Worm (Caenorhabditis elegans) whole organism, L4 larva: ENCODE measurements around the gene F42C5.6.

Experiments used
- F26F4.8 ChIP-seq: fragments of 200-800 bp; sonication (Bioruptor generic); conservative IDR thresholded peaks from 2 replicates; pipeline ENCODE4 v1.3.6; 2022; ENCODE audit warnings: missing genetic modification characterization, missing compliant biosample characterization
- Y48G9A.11 ChIP-seq: fragments of 200-800 bp; sonication (Bioruptor generic); IDR thresholded peaks from 2 replicates; pipeline ENCODE4 v1.3.6; 2022; ENCODE audit warnings: missing genetic modification reagents, missing genetic modification characterization, missing compliant biosample characterization
- ZK337.2 ChIP-seq: fragments of 200-800 bp; sonication (Bioruptor generic); IDR thresholded peaks from 2 replicates; pipeline ENCODE4 v1.3.6; 2022; ENCODE audit warnings: missing genetic modification reagents, missing genetic modification characterization, missing compliant biosample characterization
- aha-1 ChIP-seq: fragments of 150-350 bp; peaks from one replicate; lab custom pipeline; 2014; ENCODE audit warnings: missing biosample characterization, missing genetic modification characterization
- aly-2 ChIP-seq: sonication (generic microtip); optimal IDR thresholded peaks from 2 replicates; lab custom pipeline; 2018; ENCODE audit warnings: missing biosample characterization, missing genetic modification characterization
- arid-1 ChIP-seq: fragments of 200-800 bp; sonication (Bioruptor generic); conservative IDR thresholded peaks from 2 replicates; pipeline ENCODE4 v1.3.6; 2022; ENCODE audit warnings: missing genetic modification reagents, missing genetic modification characterization, missing compliant biosample characterization
- attf-4 ChIP-seq: sonication (generic microtip); optimal IDR thresholded peaks from 3 replicates; lab custom pipeline; 2017; ENCODE audit warnings: missing biosample characterization, missing genetic modification characterization
- ceh-32 ChIP-seq: sonication (generic microtip); optimal IDR thresholded peaks from 2 replicates; lab custom pipeline; 2016; ENCODE audit warnings: mild to moderate bottlenecking, missing genetic modification characterization, missing compliant biosample characterization; ENCODE audit not compliant: poor library complexity
- ceh-82 ChIP-seq: sonication (generic microtip); optimal IDR thresholded peaks from 2 replicates; lab custom pipeline; 2017; ENCODE audit warnings: missing biosample characterization, missing genetic modification characterization
- daf-12 ChIP-seq: fragments of 150-350 bp; optimal IDR thresholded peaks from 2 replicates; lab custom pipeline; 2014; ENCODE audit warnings: missing biosample characterization, missing genetic modification reagents, missing genetic modification characterization
- dmd-6 ChIP-seq: fragments of 200-800 bp; sonication (Bioruptor generic); IDR thresholded peaks from 2 replicates; pipeline ENCODE4 v1.3.6; 2022; ENCODE audit warnings: missing genetic modification reagents, missing genetic modification characterization, missing compliant biosample characterization
- dmd-8 ChIP-seq: fragments of 200-800 bp; sonication (Bioruptor generic); IDR thresholded peaks from 2 replicates; pipeline ENCODE4 v1.3.6; 2022; ENCODE audit warnings: missing genetic modification characterization, missing compliant biosample characterization
- egl-27 ChIP-seq: sonication (generic microtip); optimal IDR thresholded peaks from 3 replicates; lab custom pipeline; 2017; ENCODE audit warnings: missing biosample characterization, missing genetic modification reagents, missing genetic modification characterization
- egl-43 ChIP-seq: fragments of 200-800 bp; sonication (Bioruptor generic); IDR thresholded peaks from 2 replicates; pipeline ENCODE4 v1.3.6; 2022; ENCODE audit warnings: missing genetic modification reagents, missing genetic modification characterization, missing compliant biosample characterization
- fos-1 ChIP-seq: fragments of 150-350 bp; optimal IDR thresholded peaks from 2 replicates; lab custom pipeline; 2014; ENCODE audit warnings: missing biosample characterization, missing genetic modification characterization
- gei-8 ChIP-seq: fragments of 200-800 bp; sonication (Bioruptor generic); optimal IDR thresholded peaks from 2 replicates; lab custom pipeline; 2018; ENCODE audit warnings: mild to moderate bottlenecking, missing genetic modification characterization, missing compliant biosample characterization
- hlh-11 ChIP-seq: fragments of 200-800 bp; sonication (Bioruptor generic); optimal IDR thresholded peaks from 2 replicates; lab custom pipeline; 2018; ENCODE audit warnings: mild to moderate bottlenecking, missing genetic modification characterization, missing compliant biosample characterization
- jun-1 ChIP-seq: fragments of 150-350 bp; optimal IDR thresholded peaks from 2 replicates; lab custom pipeline; 2014; ENCODE audit warnings: missing biosample characterization, missing genetic modification reagents, missing genetic modification characterization
- lim-7 ChIP-seq: fragments of 200-800 bp; sonication (Bioruptor generic); IDR thresholded peaks from 2 replicates; pipeline ENCODE4 v1.3.6; 2022; ENCODE audit warnings: missing genetic modification characterization, missing compliant biosample characterization
- lin-1 ChIP-seq: fragments of 200-800 bp; sonication (Bioruptor generic); IDR thresholded peaks from 2 replicates; pipeline ENCODE4 v1.3.6; 2022; ENCODE audit warnings: missing genetic modification reagents, missing genetic modification characterization, missing compliant biosample characterization
- lsy-2 ChIP-seq, 2 experiments: fragments of 150-350 bp in 1 of 2; sonication (generic microtip) in 1 of 2; optimal IDR thresholded peaks; 2 replicates each; lab custom pipeline; 2014 to 2017; ENCODE audit warnings: missing biosample characterization in 2 of 2, missing genetic modification characterization in 2 of 2
- mdl-1 ChIP-seq, 2 experiments: fragments of 150-350 bp in 1 of 2; sonication (generic microtip) in 1 of 2; optimal IDR thresholded peaks; 2 replicates each; lab custom pipeline; 2014 to 2017; ENCODE audit warnings: missing biosample characterization in 2 of 2, missing genetic modification characterization in 2 of 2
- mdt-29 ChIP-seq: fragments of 200-800 bp; sonication (Bioruptor generic); IDR thresholded peaks from 2 replicates; pipeline ENCODE4 v1.3.6; 2022; ENCODE audit warnings: missing genetic modification reagents, missing genetic modification characterization, missing compliant biosample characterization
- nhr-28 ChIP-seq: fragments of 150-350 bp; optimal IDR thresholded peaks from 2 replicates; lab custom pipeline; 2014; ENCODE audit warnings: missing biosample characterization, missing genetic modification characterization
- nhr-41 ChIP-seq: fragments of 200-800 bp; sonication (Bioruptor generic); IDR thresholded peaks from 2 replicates; pipeline ENCODE4 v1.3.6; 2022; ENCODE audit warnings: missing genetic modification reagents, missing genetic modification characterization, missing compliant biosample characterization
- nhr-48 ChIP-seq: sonication (generic microtip); optimal IDR thresholded peaks from 2 replicates; lab custom pipeline; 2016; ENCODE audit warnings: mild to moderate bottlenecking, missing genetic modification characterization, missing compliant biosample characterization
- nhr-76 ChIP-seq: fragments of 150-350 bp; optimal IDR thresholded peaks from 2 replicates; lab custom pipeline; 2014; ENCODE audit warnings: missing biosample characterization, missing genetic modification characterization
- pha-4 ChIP-seq, 2 experiments: fragments of 150-350 bp in 1 of 2; fragments of 200-800 bp in 1 of 2; sonication (Bioruptor generic) in 1 of 2; IDR thresholded peaks in 1 of 2; optimal IDR thresholded peaks in 1 of 2; 2 replicates each; pipeline versions ENCODE4 v1.3.6 to Lab custom; 2014 to 2022; ENCODE audit warnings: missing genetic modification characterization in 2 of 2, missing genetic modification reagents in 2 of 2, missing biosample characterization in 1 of 2, missing compliant biosample characterization in 1 of 2
- php-3 ChIP-seq: fragments of 200-800 bp; sonication (Bioruptor generic); IDR thresholded peaks from 2 replicates; pipeline ENCODE4 v1.3.6; 2022; ENCODE audit warnings: missing genetic modification reagents, missing genetic modification characterization, missing compliant biosample characterization
- pqm-1 ChIP-seq: sonication (generic microtip); optimal IDR thresholded peaks from 2 replicates; lab custom pipeline; 2017; ENCODE audit warnings: missing biosample characterization, missing genetic modification characterization
- rbr-2 ChIP-seq: sonication (generic microtip); optimal IDR thresholded peaks from 2 replicates; lab custom pipeline; 2016; ENCODE audit warnings: missing genotype, missing genetic modification characterization, missing compliant biosample characterization
- sdz-12 ChIP-seq: fragments of 200-800 bp; sonication (Bioruptor generic); optimal IDR thresholded peaks from 2 replicates; lab custom pipeline; 2018; ENCODE audit warnings: mild to moderate bottlenecking, missing genetic modification characterization, missing compliant biosample characterization
- set-16 ChIP-seq: fragments of 200-800 bp; sonication (Bioruptor generic); IDR thresholded peaks from 2 replicates; pipeline ENCODE4 v1.3.6; 2022; ENCODE audit warnings: missing genetic modification reagents, missing genetic modification characterization, missing compliant biosample characterization
- unc-130 ChIP-seq: sonication (generic microtip); optimal IDR thresholded peaks from 2 replicates; lab custom pipeline; 2016; ENCODE audit warnings: missing genetic modification reagents, missing genetic modification characterization, missing compliant biosample characterization
- unc-62 ChIP-seq, 3 experiments: fragments of 150-350 bp in 1 of 3; sonication (generic microtip); optimal IDR thresholded peaks in 2 of 3; peaks in 1 of 3; 1 replicate in 1 of 3; 2 replicates in 2 of 3; lab custom pipeline; 2014 to 2017; ENCODE audit warnings: missing biosample characterization in 3 of 3, missing genetic modification characterization in 3 of 3, missing genetic modification reagents in 3 of 3, missing genotype in 1 of 3
- zip-2 ChIP-seq: fragments of 150-350 bp; optimal IDR thresholded peaks from 2 replicates; lab custom pipeline; 2014; ENCODE audit warnings: missing biosample characterization, missing genetic modification characterization

Gene F42C5.6

DNA sequence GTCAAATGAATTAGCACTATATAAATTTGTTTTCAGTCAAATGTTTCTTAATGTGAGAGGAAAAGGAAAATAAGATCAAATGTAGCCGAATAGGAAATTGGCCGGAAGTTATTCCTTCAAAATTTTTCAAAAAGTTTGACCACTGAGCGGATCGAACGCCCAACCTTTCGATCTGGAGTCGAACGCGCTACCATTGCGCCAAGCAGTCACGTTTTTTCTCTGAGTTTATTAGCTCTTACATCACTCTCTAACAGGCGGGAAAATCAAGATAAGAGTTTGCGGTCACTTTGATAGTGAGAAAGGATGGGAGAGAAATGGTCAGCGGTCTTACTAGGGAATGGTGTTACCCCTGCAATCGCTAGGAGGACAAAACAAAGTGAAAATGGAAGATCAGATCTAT is 35.1 kb upstream of the F42C5.6 start (continued):
- TF ChIP-seq dmd-8 (peak; percentile 82), dmd-6 (GFP tag; lab: Robert Waterston, UW) (peak; percentile 37), nhr-76 (tag; lab: Kevin White, UChicago) (no peak), pha-4 (GFP tag; IDR thresholded peaks at IDR 0.05; lab: Robert Waterston, UW) (no peak), pha-4 (tag; optimal IDR thresholded peaks at IDR 0.05; lab: Kevin White, UChicago) (no peak), egl-27 (tag; lab: Kevin White, UChicago) (no peak), nhr-48 (tag; lab: Kevin White, UChicago) (no peak)
- TF ChIP-seq, all 104 proteins: peak for 23

DNA sequence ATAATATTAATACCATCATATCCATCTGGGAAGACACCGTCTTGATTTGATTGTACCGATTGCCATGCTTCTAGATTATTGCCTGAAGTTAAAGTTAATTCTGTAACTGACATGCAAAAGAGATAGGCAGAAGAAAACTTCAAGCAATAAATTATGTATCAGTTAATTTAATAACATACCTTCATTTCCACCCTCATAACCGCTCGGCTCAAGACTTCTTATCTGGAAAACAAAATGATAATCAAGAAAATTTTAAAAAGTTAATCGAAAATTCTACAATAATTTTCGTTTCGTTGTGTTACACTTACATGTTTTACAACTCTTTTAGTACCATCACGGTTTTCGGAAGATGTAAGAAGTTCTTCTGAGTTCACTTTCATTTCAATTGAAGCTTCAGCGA is 33.3 kb upstream of the F42C5.6 start:
- peak in 1 of 2 experiments; percentile 86 for TF ChIP-seq unc-62 (GFP tag; optimal IDR thresholded peaks at IDR 0.05 in 1 of 2; lab: Kevin White, UChicago)
- TF ChIP-seq unc-62 (tag; optimal IDR thresholded peaks at IDR 0.05; lab: Kevin White, UChicago) = no peak
- no peak for TF ChIP-seq ceh-82

DNA sequence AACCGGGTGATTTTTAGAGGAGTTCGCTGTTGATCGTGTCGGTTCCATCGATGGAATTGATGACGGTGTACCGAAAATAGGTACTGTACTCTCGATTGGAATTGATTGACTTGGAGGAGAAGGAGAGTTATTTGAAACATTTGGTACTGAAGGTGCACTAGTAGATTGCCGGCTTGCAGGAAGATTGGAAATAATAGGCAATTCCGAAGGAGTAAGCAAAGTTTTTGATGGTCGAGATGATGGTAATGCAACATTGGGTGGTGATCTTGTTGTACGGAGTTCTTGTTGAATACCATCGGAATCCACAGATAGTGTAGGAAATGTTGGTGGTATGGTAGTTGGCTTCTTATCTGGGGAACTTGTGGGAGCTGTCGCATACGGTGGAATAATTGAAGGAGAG is 30.2 kb upstream of the F42C5.6 start:
- TF ChIP-seq egl-27 (tag; lab: Kevin White, UChicago) (no peak), arid-1 (GFP tag; lab: Robert Waterston, UW) (no peak), aha-1 (tag; lab: Kevin White, UChicago) (peak; percentile 96)

ce11 chrIV:7338042-7338441 is 29.2 kb upstream of the F42C5.6 start:
- TF ChIP-seq dmd-6 (GFP tag; lab: Robert Waterston, UW) (no peak), aha-1 (tag; lab: Kevin White, UChicago) (peak; percentile 95), unc-62 (GFP tag; optimal IDR thresholded peaks at IDR 0.05 in 1 of 2; lab: Kevin White, UChicago) (peak in 1 of 2 experiments; percentile 70), unc-62 (tag; optimal IDR thresholded peaks at IDR 0.05; lab: Kevin White, UChicago) (no peak)
- TF ChIP-seq, all 104 proteins: peak for 2

ce11 chrIV:7332695-7333094 is 23.8 kb upstream of the F42C5.6 start, which contains the start of gene ocr-4:
Gene ocr-4 (minus strand): TSS chrIV:7332795.
- TF ChIP-seq aly-2 (tag; lab: Kevin White, UChicago) (no peak), hlh-11 (tag; lab: Kevin White, UChicago) (no peak), Y48G9A.11 (GFP tag; lab: Robert Waterston, UW) (no peak), sdz-12 (GFP tag; lab: Kevin White, UChicago) (no peak), F26F4.8 (GFP tag; lab: Robert Waterston, UW) (no peak), dmd-6 (GFP tag; lab: Robert Waterston, UW) (no peak), daf-12 (tag; lab: Kevin White, UChicago) (no peak), mdt-29 (GFP tag; lab: Robert Waterston, UW) (no peak), ZK337.2 (no peak), unc-130 (GFP tag; lab: Kevin White, UChicago) (no peak), lim-7 (GFP tag; lab: Robert Waterston, UW) (no peak)
- TF ChIP-seq, all 104 proteins: peak for 0

ce11 chrIV:7328918-7329317 is 20.0 kb upstream of the F42C5.6 start, which contains the start of gene sqst-2:
Gene sqst-2 (minus strand): TSS chrIV:7328975.
- TF ChIP-seq lsy-2 (tag; optimal IDR thresholded peaks at IDR 0.05; lab: Kevin White, UChicago) = no peak
- no peak for TF ChIP-seq ceh-82
- TF ChIP-seq gei-8 (GFP tag; lab: Kevin White, UChicago) = no peak
- TF ChIP-seq ZK337.2 = no peak
- no peak for TF ChIP-seq zip-2
- TF ChIP-seq jun-1 (tag; lab: Kevin White, UChicago) = no peak
- TF ChIP-seq nhr-28 (tag; lab: Kevin White, UChicago) = peak; percentile 33
- no peak for TF ChIP-seq ceh-32 (tag; lab: Kevin White, UChicago)
- TF ChIP-seq mdt-29 (GFP tag; lab: Robert Waterston, UW) = no peak
- peak; percentile 80 for TF ChIP-seq pqm-1
- no peak for TF ChIP-seq set-16 (GFP tag; lab: Robert Waterston, UW)
- TF ChIP-seq php-3 (GFP tag; lab: Robert Waterston, UW) = no peak
- no peak for TF ChIP-seq mdl-1 (tag; optimal IDR thresholded peaks at IDR 0.05; lab: Kevin White, UChicago)
- TF ChIP-seq lin-1 (GFP tag; lab: Robert Waterston, UW) = no peak
- TF ChIP-seq fos-1 (tag; lab: Kevin White, UChicago) = no peak
- peak; percentile 6; the same call in 1 of the 2 replicates for TF ChIP-seq dmd-6 (GFP tag; lab: Robert Waterston, UW)
- no peak for TF ChIP-seq nhr-41
- TF ChIP-seq rbr-2 = no peak
- no peak for TF ChIP-seq aha-1 (tag; lab: Kevin White, UChicago)
- TF ChIP-seq attf-4 (tag; lab: Kevin White, UChicago) = no peak
- TF ChIP-seq egl-43 = no peak
